Worm (Caenorhabditis elegans) whole organism, L2 larva: ENCODE results near the gene irg-8.
A peak's percentile ranks its signal among the peaks of the same experiment; 100 is the strongest.

ENCODE experiments used
- C34F6.9 ChIP-seq: fragments of 150-350 bp; optimal IDR thresholded peaks from 2 replicates; lab custom pipeline; 2014; ENCODE audit warnings: missing biosample characterization, missing genetic modification characterization
- F13H6.1 ChIP-seq: sonication (generic microtip); optimal IDR thresholded peaks from 2 replicates; lab custom pipeline; 2016; ENCODE audit warnings: missing genetic modification characterization, missing compliant biosample characterization
- Y55F3AM.14 ChIP-seq: fragments of 200-800 bp; sonication (Bioruptor generic); optimal IDR thresholded peaks from 2 replicates; lab custom pipeline; 2018; ENCODE audit warnings: mild to moderate bottlenecking, missing genetic modification characterization, missing compliant biosample characterization
- alr-1 ChIP-seq: fragments of 150-350 bp; optimal IDR thresholded peaks from 2 replicates; lab custom pipeline; 2014; ENCODE audit warnings: missing biosample characterization, missing genetic modification characterization
- aly-2 ChIP-seq: fragments of 150-350 bp; optimal IDR thresholded peaks from 2 replicates; lab custom pipeline; 2014; ENCODE audit warnings: missing biosample characterization, missing genetic modification characterization
- blmp-1 ChIP-seq: sonication (generic microtip); optimal IDR thresholded peaks from 2 replicates; lab custom pipeline; 2017; ENCODE audit warnings: missing genetic modification characterization, mild to moderate bottlenecking, missing compliant biosample characterization, antibody characterized with exemption, moderate library complexity; ENCODE audit not compliant: insufficient read depth
- ceh-16 ChIP-seq: fragments of 150-350 bp; optimal IDR thresholded peaks from 2 replicates; lab custom pipeline; 2014; ENCODE audit warnings: missing biosample characterization, missing genetic modification characterization
- ceh-82 ChIP-seq: fragments of 150-350 bp; optimal IDR thresholded peaks from 2 replicates; lab custom pipeline; 2014; ENCODE audit warnings: missing biosample characterization, missing genetic modification characterization
- crh-2 ChIP-seq: sonication (generic microtip); optimal IDR thresholded peaks from 2 replicates; lab custom pipeline; 2017; ENCODE audit warnings: missing biosample characterization, missing genetic modification characterization
- dmd-4 ChIP-seq: sonication (generic microtip); optimal IDR thresholded peaks from 2 replicates; lab custom pipeline; 2017; ENCODE audit warnings: missing biosample characterization, missing genetic modification characterization
- egl-27 ChIP-seq: sonication (generic microtip); optimal IDR thresholded peaks from 3 replicates; lab custom pipeline; 2017; ENCODE audit warnings: missing biosample characterization, missing genetic modification reagents, missing genetic modification characterization
- elt-1 ChIP-seq: fragments of 150-350 bp; optimal IDR thresholded peaks from 2 replicates; lab custom pipeline; 2014; ENCODE audit warnings: missing biosample characterization, missing genetic modification characterization
- elt-3 ChIP-seq: sonication (generic microtip); optimal IDR thresholded peaks from 2 replicates; lab custom pipeline; 2017; ENCODE audit warnings: missing biosample characterization, missing genetic modification characterization
- fos-1 ChIP-seq: fragments of 150-350 bp; optimal IDR thresholded peaks from 2 replicates; lab custom pipeline; 2014; ENCODE audit warnings: missing biosample characterization, missing genetic modification characterization
- lin-11 ChIP-seq: fragments of 150-350 bp; sonication (generic microtip); optimal IDR thresholded peaks from 2 replicates; lab custom pipeline; 2014; ENCODE audit warnings: missing biosample characterization, missing genetic modification characterization, inconsistent platforms, mixed read lengths
- lin-13 ChIP-seq: fragments of 150-350 bp; optimal IDR thresholded peaks from 2 replicates; lab custom pipeline; 2014; ENCODE audit warnings: missing biosample characterization, missing genetic modification reagents, missing genetic modification characterization
- lin-39 ChIP-seq: fragments of 150-350 bp; optimal IDR thresholded peaks from 2 replicates; lab custom pipeline; 2014; ENCODE audit warnings: missing biosample characterization, missing genetic modification reagents, missing genetic modification characterization
- mab-5 ChIP-seq: fragments of 150-350 bp; optimal IDR thresholded peaks from 2 replicates; lab custom pipeline; 2014; ENCODE audit warnings: missing biosample characterization, missing genetic modification characterization
- nhr-11 ChIP-seq: fragments of 150-350 bp; optimal IDR thresholded peaks from 2 replicates; lab custom pipeline; 2014; ENCODE audit warnings: missing biosample characterization, missing genetic modification characterization
- nhr-12 ChIP-seq: fragments of 150-350 bp; optimal IDR thresholded peaks from 2 replicates; lab custom pipeline; 2014; ENCODE audit warnings: missing biosample characterization, missing genetic modification characterization
- nhr-129 ChIP-seq: fragments of 150-350 bp; optimal IDR thresholded peaks from 2 replicates; lab custom pipeline; 2014; ENCODE audit warnings: missing biosample characterization, missing genetic modification characterization
- nhr-21 ChIP-seq: fragments of 150-350 bp; optimal IDR thresholded peaks from 2 replicates; lab custom pipeline; 2014; ENCODE audit warnings: missing biosample characterization, missing genetic modification characterization
- nhr-25 ChIP-seq: fragments of 150-350 bp; sonication (generic microtip); optimal IDR thresholded peaks from 3 replicates; lab custom pipeline; 2014; ENCODE audit warnings: missing biosample characterization, missing genetic modification characterization
- peb-1 ChIP-seq: fragments of 150-350 bp; optimal IDR thresholded peaks from 2 replicates; lab custom pipeline; 2014; ENCODE audit warnings: missing biosample characterization, missing genetic modification characterization
- skn-1 ChIP-seq: sonication (generic microtip); optimal IDR thresholded peaks from 2 replicates; lab custom pipeline; 2017; ENCODE audit warnings: missing biosample characterization, missing genetic modification characterization
- sma-3 ChIP-seq: sonication (generic microtip); optimal IDR thresholded peaks from 2 replicates; lab custom pipeline; 2016; ENCODE audit warnings: missing genetic modification reagents, missing genetic modification characterization, missing compliant biosample characterization
- sma-9 ChIP-seq, 2 experiments: fragments of 150-350 bp in 1 of 2; sonication (generic microtip) in 1 of 2; optimal IDR thresholded peaks; 2 replicates each; lab custom pipeline; 2014 to 2016; ENCODE audit warnings: missing genetic modification characterization in 2 of 2, mild to moderate bottlenecking in 1 of 2, missing biosample characterization in 1 of 2, missing compliant biosample characterization in 1 of 2, missing genetic modification reagents in 1 of 2, moderate library complexity in 1 of 2
- snpc-4 ChIP-seq: fragments of 150-350 bp; optimal IDR thresholded peaks from 2 replicates; lab custom pipeline; 2014; ENCODE audit warnings: missing biosample characterization, missing genetic modification characterization
- unc-39 ChIP-seq: fragments of 150-350 bp; optimal IDR thresholded peaks from 2 replicates; lab custom pipeline; 2014; ENCODE audit warnings: missing biosample characterization, missing genetic modification characterization
- unc-62 ChIP-seq: fragments of 150-350 bp; optimal IDR thresholded peaks from 2 replicates; lab custom pipeline; 2014; ENCODE audit warnings: missing biosample characterization, missing genetic modification reagents, missing genetic modification characterization
- zag-1 ChIP-seq: fragments of 150-350 bp; optimal IDR thresholded peaks from 2 replicates; lab custom pipeline; 2014; ENCODE audit warnings: missing biosample characterization, missing genetic modification characterization
- ztf-1 ChIP-seq: fragments of 200-800 bp; sonication (Bioruptor generic); conservative IDR thresholded peaks from 2 replicates; pipeline ENCODE4 v1.3.6; 2022; ENCODE audit warnings: missing genetic modification characterization, missing compliant biosample characterization
- ztf-11 ChIP-seq: sonication (generic microtip); optimal IDR thresholded peaks from 2 replicates; lab custom pipeline; 2017; ENCODE audit warnings: missing biosample characterization, missing genetic modification characterization
- ztf-4 ChIP-seq: fragments of 150-350 bp; optimal IDR thresholded peaks from 2 replicates; lab custom pipeline; 2014; ENCODE audit warnings: missing biosample characterization, missing genetic modification characterization

The irg-8 gene

ce11 chrV:422133-422532 is 4.6 kb upstream of the irg-8 start, which contains the start of gene dod-20:
dod-20 (plus strand) TSS chrV:422433.
- TF ChIP-seq elt-1 (no peak), snpc-4 (tag; lab: Kevin White, UChicago) (no peak), fos-1 (tag; lab: Kevin White, UChicago) (peak; percentile 17), peb-1 (tag; lab: Kevin White, UChicago) (no peak), sma-9 (GFP tag; optimal IDR thresholded peaks at IDR 0.05; lab: Kevin White, UChicago) (no peak), sma-9 (tag; optimal IDR thresholded peaks at IDR 0.05; lab: Kevin White, UChicago) (no peak)

- TF ChIP-seq mab-5, result no peak
- no peak for TF ChIP-seq sma-3 (GFP tag; lab: Kevin White, UChicago)
These were observed 926 bp upstream of the irg-8 start, which contains the start of gene Y39D8A.1 for ce11 chrV:418432-418831. Y39D8A.1 (plus strand) TSS chrV:418732.

DNA sequence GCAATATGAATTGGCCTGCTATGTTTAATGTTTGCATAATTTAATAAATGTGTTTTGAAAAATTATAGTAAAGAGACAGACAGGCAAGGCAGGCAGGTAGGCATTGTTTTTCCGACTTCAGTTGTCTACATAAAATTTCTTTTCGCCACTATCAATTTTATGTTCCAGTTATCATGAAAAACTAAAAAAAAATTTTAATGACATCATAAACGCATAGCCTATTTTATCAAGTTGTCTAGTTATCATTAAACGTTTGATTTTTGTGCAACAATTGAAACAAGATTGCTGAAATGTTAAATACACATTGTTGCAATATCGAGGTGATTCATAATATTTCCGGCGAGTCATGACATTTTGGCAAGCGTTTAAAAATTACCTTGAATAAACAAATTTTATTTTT is 2.4 kb downstream of the irg-8 start:
- peak; percentile 79 for TF ChIP-seq fos-1 (tag; lab: Kevin White, UChicago)
- no peak for TF ChIP-seq nhr-21 (tag; lab: Kevin White, UChicago)

ce11 chrV:414630-415029 is 2.9 kb downstream of the irg-8 start, which contains the start of gene dod-19:
dod-19 (minus strand) TSS chrV:414759.
- TF ChIP-seq F13H6.1 (tag; lab: Kevin White, UChicago) (no peak), fos-1 (tag; lab: Kevin White, UChicago) (peak; percentile 69), elt-1 (no peak), sma-9 (GFP tag; optimal IDR thresholded peaks at IDR 0.05; lab: Kevin White, UChicago) (peak; percentile 46), sma-9 (tag; optimal IDR thresholded peaks at IDR 0.05; lab: Kevin White, UChicago) (no peak)

DNA sequence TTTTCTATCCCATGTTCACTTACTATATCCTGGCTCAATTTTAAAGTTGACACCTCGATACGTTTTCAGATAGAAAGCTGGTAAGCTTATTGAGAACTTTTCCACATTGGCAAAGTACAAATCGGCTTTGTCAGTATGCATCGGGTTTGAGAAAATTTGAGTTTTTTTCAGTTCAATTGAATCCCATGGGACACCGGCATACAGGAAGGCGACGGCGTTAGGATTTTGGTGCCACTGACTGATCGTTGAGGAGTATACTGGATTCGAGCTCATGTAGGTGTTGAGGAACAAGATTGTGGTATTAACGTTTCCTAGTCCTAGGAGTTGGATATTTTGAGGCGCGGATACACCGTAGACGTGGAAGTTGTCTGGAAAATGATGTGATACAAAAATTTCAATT is 4.7 kb downstream of the irg-8 start:
- TF ChIP-seq unc-62 (GFP tag; lab: Kevin White, UChicago) (no peak), mab-5 (no peak), alr-1 (tag; lab: Kevin White, UChicago) (no peak), sma-9 (GFP tag; optimal IDR thresholded peaks at IDR 0.05; lab: Kevin White, UChicago) (no peak), sma-9 (tag; optimal IDR thresholded peaks at IDR 0.05; lab: Kevin White, UChicago) (no peak), nhr-11 (tag; lab: Kevin White, UChicago) (no peak), sma-3 (GFP tag; lab: Kevin White, UChicago) (no peak), ztf-4 (tag; lab: Kevin White, UChicago) (no peak), nhr-129 (tag; lab: Kevin White, UChicago) (no peak), peb-1 (tag; lab: Kevin White, UChicago) (no peak), nhr-21 (tag; lab: Kevin White, UChicago) (no peak), lin-39 (tag; lab: Kevin White, UChicago) (no peak), crh-2 (tag; lab: Kevin White, UChicago) (no peak), snpc-4 (tag; lab: Kevin White, UChicago) (no peak), blmp-1 (tag; lab: Kevin White, UChicago) (no peak), nhr-12 (tag; lab: Kevin White, UChicago) (no peak), elt-3 (tag; lab: Kevin White, UChicago) (no peak), skn-1 (tag; lab: Kevin White, UChicago) (no peak), unc-39 (tag; lab: Kevin White, UChicago) (no peak)

DNA sequence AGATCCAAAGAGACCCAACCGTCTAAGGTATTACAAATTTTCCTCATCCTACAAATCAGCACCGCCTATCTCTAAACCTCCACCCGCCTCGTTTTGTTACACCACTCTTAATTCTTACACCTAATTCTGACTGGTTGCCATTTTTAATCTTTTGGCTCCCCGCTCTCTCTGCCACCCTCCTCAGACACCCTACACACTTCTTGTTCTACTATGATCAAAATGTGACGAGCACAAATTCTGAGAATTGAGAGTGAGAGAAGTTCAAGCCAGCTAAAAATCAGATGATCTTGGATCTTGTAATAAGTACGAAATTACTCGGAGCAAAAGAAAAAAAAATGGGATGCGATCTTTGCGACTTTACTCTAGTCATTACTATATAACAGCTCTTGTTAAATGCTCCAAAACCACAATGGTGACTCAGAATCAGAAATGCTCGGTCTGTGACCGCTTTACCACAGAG is 13.3 kb downstream of the irg-8 start, which contains the start of gene nhr-252:
Gene nhr-252, plus strand, starts transcription at position 410 of the 460 bp plus-strand sequence.
- TF ChIP-seq ztf-11, result no peak
- no peak for TF ChIP-seq ceh-16 (tag; lab: Kevin White, UChicago)
- no peak for TF ChIP-seq lin-11 (tag; lab: Kevin White, UChicago)
- TF ChIP-seq blmp-1 (tag; lab: Kevin White, UChicago), result no peak
- peak; percentile 35 for TF ChIP-seq sma-9 (GFP tag; optimal IDR thresholded peaks at IDR 0.05; lab: Kevin White, UChicago)
- no peak for TF ChIP-seq sma-9 (tag; optimal IDR thresholded peaks at IDR 0.05; lab: Kevin White, UChicago)
- TF ChIP-seq, all 48 proteins: peak for 1

ce11 chrV:403028-403427 is 14.5 kb downstream of the irg-8 start, which contains the start of gene srh-62:
srh-62 (minus strand) TSS chrV:403128.
- TF ChIP-seq nhr-25, result no peak
- TF ChIP-seq F13H6.1 (tag; lab: Kevin White, UChicago), result no peak
- no peak for TF ChIP-seq ceh-82 (tag; lab: Kevin White, UChicago)
- no peak for TF ChIP-seq aly-2 (tag; lab: Kevin White, UChicago)
- no peak for TF ChIP-seq elt-1
- TF ChIP-seq egl-27, result no peak
- no peak for TF ChIP-seq nhr-11 (tag; lab: Kevin White, UChicago)
- no peak for TF ChIP-seq blmp-1 (tag; lab: Kevin White, UChicago)
- TF ChIP-seq Y55F3AM.14, result no peak
- no peak for TF ChIP-seq fos-1 (tag; lab: Kevin White, UChicago)
- no peak for TF ChIP-seq C34F6.9 (tag; lab: Kevin White, UChicago)
- no peak for TF ChIP-seq nhr-21 (tag; lab: Kevin White, UChicago)
- no peak for TF ChIP-seq zag-1 (tag; lab: Kevin White, UChicago)
- TF ChIP-seq nhr-12 (tag; lab: Kevin White, UChicago), result no peak
- no peak for TF ChIP-seq lin-13 (GFP tag; lab: Kevin White, UChicago)
- no peak for TF ChIP-seq dmd-4 (tag; lab: Kevin White, UChicago)
- no peak for TF ChIP-seq ztf-1 (GFP tag; lab: Robert Waterston, UW)
